Worm (Caenorhabditis elegans): ENCODE measurements around the gene Y45F10C.6.
A peak's percentile ranks its signal among the peaks of the same experiment; 100 is the strongest.

Gene Y45F10C.6

ce11 chrIV:13684827-13685226 lies 32.7 kb downstream of the Y45F10C.6 start:
- TF ChIP-seq nhr-2 (tag; optimal IDR thresholded peaks at IDR 0.05) (no peak), unc-39 (tag; optimal IDR thresholded peaks at IDR 0.05) (no peak), unc-62 (GFP tag; optimal IDR thresholded peaks at IDR 0.05) (no peak), zip-8 (tag; optimal IDR thresholded peaks at IDR 0.05) (no peak), elt-3 (tag; optimal IDR thresholded peaks at IDR 0.05) (no peak), mab-5 (tag; optimal IDR thresholded peaks at IDR 0.05) (no peak), elt-1 (tag; optimal IDR thresholded peaks at IDR 0.05; ENCODE audit: borderline replicate concordance, insufficient read depth) (no peak), ceh-83 (GFP tag; optimal IDR thresholded peaks at IDR 0.05) (no peak), lin-13 (tag; optimal IDR thresholded peaks at IDR 0.05) (no peak), sptf-1 (tag; optimal IDR thresholded peaks at IDR 0.05) (no peak), bed-3 (GFP tag; optimal IDR thresholded peaks at IDR 0.05) (no peak), nhr-76 (tag; optimal IDR thresholded peaks at IDR 0.05) (no peak), sem-2 (GFP tag; optimal IDR thresholded peaks at IDR 0.05) (no peak), drap-1 (GFP tag; optimal IDR thresholded peaks at IDR 0.05) (no peak), M03D4.4 (tag; optimal IDR thresholded peaks at IDR 0.05) (no peak), lin-32 (GFP tag; optimal IDR thresholded peaks at IDR 0.05) (no peak), mls-2 (tag; optimal IDR thresholded peaks at IDR 0.05) (no peak), nhr-12 (tag; optimal IDR thresholded peaks at IDR 0.05) (no peak), pha-4 (tag; optimal IDR thresholded peaks at IDR 0.05) (no peak)

ce11 chrIV:13686965-13687425 lies 34.9 kb downstream of the Y45F10C.6 start, which contains the start of gene nyn-1:
TSS of gene nyn-1 (minus strand) at chrIV:13687015.
- TF ChIP-seq unc-62 (GFP tag; optimal IDR thresholded peaks at IDR 0.05) = no peak
- no peak for TF ChIP-seq lin-13 (tag; optimal IDR thresholded peaks at IDR 0.05)

DNA sequence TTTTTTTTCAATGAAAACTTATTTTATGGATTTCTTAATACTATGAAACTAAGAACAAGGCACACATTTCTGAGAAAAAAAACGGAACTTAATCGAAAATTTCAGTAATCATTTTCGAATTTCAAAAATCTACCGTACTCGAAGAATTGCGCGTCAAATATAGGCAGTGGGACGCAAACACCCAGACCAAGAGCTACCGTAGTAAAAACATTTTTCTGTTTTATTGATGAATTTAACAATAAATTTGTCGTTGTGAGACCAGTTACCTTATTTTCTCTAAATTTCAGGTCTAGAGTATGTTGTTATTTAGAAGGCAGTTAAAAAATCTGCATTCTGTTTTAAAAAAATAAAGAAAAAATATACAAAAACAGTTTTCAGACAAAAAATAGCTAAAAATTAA lies 35.5 kb downstream of the Y45F10C.6 start:
- TF ChIP-seq nhr-12 (tag; optimal IDR thresholded peaks at IDR 0.05) = no peak
- no peak for TF ChIP-seq nhr-237 (tag; optimal IDR thresholded peaks at IDR 0.05)
- TF ChIP-seq lsy-2 (tag; optimal IDR thresholded peaks at IDR 0.05) = no peak

DNA sequence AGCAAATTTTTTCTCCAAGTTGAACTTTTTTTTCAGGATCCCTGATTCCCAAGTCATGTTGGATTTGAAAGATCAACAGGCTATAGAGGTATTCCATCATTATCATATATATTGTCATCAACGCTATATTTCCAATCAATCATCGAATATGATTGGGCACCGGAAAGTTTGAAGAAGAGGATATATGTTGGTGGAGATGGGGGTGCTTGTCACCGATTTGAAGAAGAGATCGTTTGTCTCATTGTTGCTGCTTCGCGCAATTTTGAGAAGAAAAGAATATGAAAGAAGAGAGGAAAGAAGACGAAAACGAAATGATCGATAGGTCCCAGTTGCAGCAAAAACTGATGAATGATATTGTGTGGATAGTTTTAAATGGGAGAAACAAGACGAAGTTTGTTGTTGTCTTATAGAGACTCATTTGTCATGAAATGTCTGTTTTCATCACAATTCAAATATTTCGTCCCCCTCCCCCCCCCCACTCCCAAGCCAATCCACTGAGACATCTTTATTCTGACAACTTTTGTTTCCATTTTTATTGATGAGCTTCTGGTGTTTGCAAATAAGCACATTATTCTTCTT lies 37.3 kb downstream of the Y45F10C.6 start, which contains the start of gene T23G4.2:
Gene T23G4.2 (minus strand): TSS at position 255 of the 579 bp plus-strand sequence.
- TF ChIP-seq ceh-39 (tag; optimal IDR thresholded peaks at IDR 0.05) (no peak), unc-62 (GFP tag; optimal IDR thresholded peaks at IDR 0.05) (peak; percentile 87)

ce11 chrIV:13692522-13692921 lies 40.4 kb downstream of the Y45F10C.6 start:
- TF ChIP-seq unc-62 (GFP tag; optimal IDR thresholded peaks at IDR 0.05) (no peak), nhr-237 (tag; optimal IDR thresholded peaks at IDR 0.05) (no peak), nhr-28 (tag; optimal IDR thresholded peaks at IDR 0.05) (no peak), nhr-12 (tag; optimal IDR thresholded peaks at IDR 0.05) (no peak), ces-1 (GFP tag; optimal IDR thresholded peaks at IDR 0.05) (no peak), nhr-76 (tag; optimal IDR thresholded peaks at IDR 0.05) (no peak), bed-3 (GFP tag; optimal IDR thresholded peaks at IDR 0.05) (no peak), unc-120 (tag; optimal IDR thresholded peaks at IDR 0.05; ENCODE audit: poor library complexity, severe bottlenecking) (no peak), flh-1 (GFP tag; optimal IDR thresholded peaks at IDR 0.05) (no peak), tbx-8 (GFP tag; optimal IDR thresholded peaks at IDR 0.05) (no peak), ham-2 (GFP tag; optimal IDR thresholded peaks at IDR 0.05) (no peak), M03D4.4 (tag; optimal IDR thresholded peaks at IDR 0.05) (no peak), elt-1 (tag; optimal IDR thresholded peaks at IDR 0.05; ENCODE audit: borderline replicate concordance, insufficient read depth) (no peak), hlh-1 (tag; optimal IDR thresholded peaks at IDR 0.05) (no peak), mep-1 (tag; optimal IDR thresholded peaks at IDR 0.05) (no peak), blmp-1 (tag; optimal IDR thresholded peaks at IDR 0.05) (no peak), nhr-2 (tag; optimal IDR thresholded peaks at IDR 0.05) (no peak), lin-32 (GFP tag; optimal IDR thresholded peaks at IDR 0.05) (no peak), cnd-1 (tag; optimal IDR thresholded peaks at IDR 0.05) (no peak), zip-8 (tag; optimal IDR thresholded peaks at IDR 0.05) (no peak)

Data from whole organism, mixed stage, embryonic.